Worm (Caenorhabditis elegans) whole organism, L3 larva: ENCODE results near the gene F58H1.8.

ENCODE experiments used
- aly-2 ChIP-seq: fragments of 150-350 bp; optimal IDR thresholded peaks from 2 replicates; lab custom pipeline; 2014; ENCODE audit warnings: missing biosample characterization, missing genetic modification characterization
- ceh-28 ChIP-seq: fragments of 150-350 bp; optimal IDR thresholded peaks from 2 replicates; lab custom pipeline; 2014; ENCODE audit warnings: missing biosample characterization, missing genetic modification reagents, missing genetic modification characterization
- ceh-82 ChIP-seq: fragments of 150-350 bp; optimal IDR thresholded peaks from 2 replicates; lab custom pipeline; 2014; ENCODE audit warnings: missing biosample characterization, missing genetic modification characterization
- ceh-9 ChIP-seq: sonication (generic microtip); optimal IDR thresholded peaks from 2 replicates; lab custom pipeline; 2018; ENCODE audit warnings: missing biosample characterization, missing genetic modification characterization
- egl-27 ChIP-seq: sonication (generic microtip); optimal IDR thresholded peaks from 4 replicates; lab custom pipeline; 2017; ENCODE audit warnings: missing biosample characterization, missing genetic modification reagents, missing genetic modification characterization
- egl-5 ChIP-seq: fragments of 150-350 bp; optimal IDR thresholded peaks from 2 replicates; lab custom pipeline; 2017; ENCODE audit warnings: missing biosample characterization, missing genetic modification reagents, missing genetic modification characterization, inconsistent platforms
- elt-2 ChIP-seq: sonication (generic microtip); optimal IDR thresholded peaks from 2 replicates; lab custom pipeline; 2016; ENCODE audit warnings: missing genetic modification reagents, mild to moderate bottlenecking, missing genetic modification characterization, missing compliant biosample characterization
- elt-3 ChIP-seq, 3 experiments: fragments of 150-350 bp in 1 of 3; sonication (generic microtip) in 2 of 3; optimal IDR thresholded peaks; 2 replicates in 2 of 3; 4 replicates in 1 of 3; lab custom pipeline; 2014 to 2017; ENCODE audit warnings: missing biosample characterization in 3 of 3, missing genetic modification characterization in 3 of 3
- eor-1 ChIP-seq, 2 experiments: fragments of 150-350 bp; optimal IDR thresholded peaks; 2 replicates each; lab custom pipeline; 2014 to 2018; ENCODE audit warnings: missing biosample characterization in 2 of 2, missing genetic modification characterization in 2 of 2
- fkh-10 ChIP-seq: sonication (generic microtip); optimal IDR thresholded peaks from 2 replicates; lab custom pipeline; 2017; ENCODE audit warnings: missing biosample characterization, missing genetic modification reagents, missing genetic modification characterization
- fkh-2 ChIP-seq: fragments of 150-350 bp; optimal IDR thresholded peaks from 2 replicates; lab custom pipeline; 2014; ENCODE audit warnings: missing biosample characterization, missing genetic modification reagents, missing genetic modification characterization
- fos-1 ChIP-seq: fragments of 150-350 bp; optimal IDR thresholded peaks from 2 replicates; lab custom pipeline; 2014; ENCODE audit warnings: missing biosample characterization, missing genetic modification characterization
- hmg-11 ChIP-seq: sonication (generic microtip); optimal IDR thresholded peaks from 2 replicates; lab custom pipeline; 2016; ENCODE audit warnings: missing genetic modification characterization, missing compliant biosample characterization
- lin-15B ChIP-seq: fragments of 150-350 bp; optimal IDR thresholded peaks from 2 replicates; lab custom pipeline; 2014; ENCODE audit warnings: missing biosample characterization, missing genetic modification characterization
- lsy-12 ChIP-seq: sonication (generic microtip); optimal IDR thresholded peaks from 2 replicates; lab custom pipeline; 2016; ENCODE audit warnings: mild to moderate bottlenecking, missing genetic modification characterization, missing compliant biosample characterization
- mml-1 ChIP-seq: fragments of 150-350 bp; sonication (generic microtip); optimal IDR thresholded peaks from 3 replicates; lab custom pipeline; 2014; ENCODE audit warnings: missing biosample characterization, missing genetic modification characterization
- nfya-1 ChIP-seq: sonication (generic microtip); optimal IDR thresholded peaks from 2 replicates; lab custom pipeline; 2017; ENCODE audit warnings: missing genetic modification characterization, mild to moderate bottlenecking, missing compliant biosample characterization, antibody characterized with exemption, moderate library complexity; ENCODE audit not compliant: insufficient read depth
- nhr-11 ChIP-seq: fragments of 150-350 bp; optimal IDR thresholded peaks from 2 replicates; lab custom pipeline; 2014; ENCODE audit warnings: missing biosample characterization, missing genetic modification characterization
- nhr-28 ChIP-seq: fragments of 150-350 bp; optimal IDR thresholded peaks from 2 replicates; lab custom pipeline; 2014; ENCODE audit warnings: missing biosample characterization, missing genetic modification characterization
- nhr-43 ChIP-seq: sonication (generic microtip); optimal IDR thresholded peaks from 2 replicates; lab custom pipeline; 2016; ENCODE audit warnings: mild to moderate bottlenecking, missing genetic modification characterization, missing compliant biosample characterization; ENCODE audit not compliant: poor library complexity, severe bottlenecking
- nhr-67 ChIP-seq: fragments of 150-350 bp; optimal IDR thresholded peaks from 2 replicates; lab custom pipeline; 2014; ENCODE audit warnings: missing biosample characterization, missing genetic modification characterization
- nhr-76 ChIP-seq: fragments of 150-350 bp; sonication (generic microtip); optimal IDR thresholded peaks from 5 replicates; lab custom pipeline; 2014; ENCODE audit warnings: missing biosample characterization, missing genetic modification characterization
- nhr-77 ChIP-seq: fragments of 150-350 bp; optimal IDR thresholded peaks from 2 replicates; lab custom pipeline; 2014; ENCODE audit warnings: missing biosample characterization, missing genetic modification characterization
- pha-4 ChIP-seq: fragments of 150-350 bp; optimal IDR thresholded peaks from 2 replicates; lab custom pipeline; 2014; ENCODE audit warnings: missing biosample characterization, missing genetic modification reagents, missing genetic modification characterization
- pqm-1 ChIP-seq: fragments of 150-350 bp; optimal IDR thresholded peaks from 2 replicates; lab custom pipeline; 2017; ENCODE audit warnings: missing biosample characterization, missing genetic modification characterization, inconsistent platforms
- sea-2 ChIP-seq: fragments of 150-350 bp; sonication (generic microtip); optimal IDR thresholded peaks from 4 replicates; lab custom pipeline; 2014; ENCODE audit warnings: missing biosample characterization, missing genetic modification reagents, missing genetic modification characterization
- snpc-4 ChIP-seq: fragments of 150-350 bp; optimal IDR thresholded peaks from 2 replicates; lab custom pipeline; 2014; ENCODE audit warnings: missing biosample characterization, missing genetic modification characterization
- tbx-2 ChIP-seq: sonication (generic microtip); optimal IDR thresholded peaks from 2 replicates; lab custom pipeline; 2016; ENCODE audit warnings: mild to moderate bottlenecking, missing genetic modification characterization, missing compliant biosample characterization
- unc-39 ChIP-seq: sonication (generic microtip); optimal IDR thresholded peaks from 4 replicates; lab custom pipeline; 2017; ENCODE audit warnings: missing biosample characterization, missing genetic modification characterization
- unc-62 ChIP-seq: fragments of 150-350 bp; sonication (generic microtip); optimal IDR thresholded peaks from 4 replicates; lab custom pipeline; 2014; ENCODE audit warnings: missing biosample characterization, missing genetic modification reagents, missing genetic modification characterization
- zag-1 ChIP-seq: fragments of 150-350 bp; optimal IDR thresholded peaks from 2 replicates; lab custom pipeline; 2014; ENCODE audit warnings: missing biosample characterization, missing genetic modification characterization
- ztf-11 ChIP-seq: fragments of 150-350 bp; optimal IDR thresholded peaks from 2 replicates; lab custom pipeline; 2014; ENCODE audit warnings: missing biosample characterization, missing genetic modification characterization

The F58H1.8 gene

ce11 chrV:11927346-11927745, 7.6 kb upstream of the F58H1.8 start, which contains the start of gene osm-6:
Gene osm-6 (minus strand): TSS chrV:11927446.
- TF ChIP-seq nhr-11 (tag; lab: Kevin White, UChicago) (no peak), nfya-1 (tag; lab: Kevin White, UChicago) (no peak), fkh-10 (GFP tag; lab: Kevin White, UChicago) (no peak), unc-39 (tag; lab: Kevin White, UChicago) (no peak), nhr-67 (tag; lab: Kevin White, UChicago) (no peak), tbx-2 (tag; lab: Kevin White, UChicago) (no peak), elt-2 (tag; lab: Kevin White, UChicago) (no peak), fos-1 (no peak), ceh-28 (tag; lab: Kevin White, UChicago) (no peak)

ce11 chrV:11929046-11929590, 5.8 kb upstream of the F58H1.8 start, which contains the start of gene F58H1.2:
Gene F58H1.2 (plus strand): TSS chrV:11929096.
- no peak for TF ChIP-seq elt-3 (tag; optimal IDR thresholded peaks at IDR 0.05; lab: Kevin White, UChicago)
- no peak for TF ChIP-seq pqm-1 (tag; lab: Kevin White, UChicago)
- TF ChIP-seq ceh-82 (tag; lab: Kevin White, UChicago), result no peak
- TF ChIP-seq nhr-76 (tag; lab: Kevin White, UChicago), result no peak
- no peak for TF ChIP-seq pha-4 (tag; lab: Kevin White, UChicago)
- TF ChIP-seq lsy-12, result no peak
- no peak for TF ChIP-seq unc-62

- no peak for TF ChIP-seq mml-1 (tag; lab: Kevin White, UChicago)
- TF ChIP-seq lin-15B, result peak; percentile 55
- TF ChIP-seq aly-2 (tag; lab: Kevin White, UChicago), result no peak
- TF ChIP-seq unc-62, result no peak
- no peak for TF ChIP-seq pqm-1 (tag; lab: Kevin White, UChicago)
- no peak for TF ChIP-seq nhr-28 (tag; lab: Kevin White, UChicago)
- TF ChIP-seq nhr-77 (tag; lab: Kevin White, UChicago), result no peak
- no peak for TF ChIP-seq sea-2 (GFP tag; lab: Kevin White, UChicago)
- TF ChIP-seq ztf-11, result no peak
- peak; percentile 71 for TF ChIP-seq pha-4 (tag; lab: Kevin White, UChicago)
- TF ChIP-seq ceh-28 (tag; lab: Kevin White, UChicago), result no peak
- no peak for TF ChIP-seq ceh-9 (tag; lab: Kevin White, UChicago)
- TF ChIP-seq hmg-11 (tag; lab: Kevin White, UChicago), result peak; percentile 36
- TF ChIP-seq zag-1 (tag; lab: Kevin White, UChicago), result no peak
- peak; percentile 57 for TF ChIP-seq nfya-1 (tag; lab: Kevin White, UChicago)
- TF ChIP-seq snpc-4 (tag; lab: Kevin White, UChicago), result no peak
- TF ChIP-seq egl-27, result no peak
- no peak for TF ChIP-seq nhr-43 (tag; lab: Kevin White, UChicago)
- no peak for TF ChIP-seq fos-1
- no peak for TF ChIP-seq fkh-2 (tag; lab: Kevin White, UChicago)
- TF ChIP-seq elt-2 (tag; lab: Kevin White, UChicago), result peak; percentile 21
- no peak for TF ChIP-seq egl-5 (tag; lab: Kevin White, UChicago)
- TF ChIP-seq unc-39 (tag; lab: Kevin White, UChicago), result no peak
- no peak for TF ChIP-seq nhr-76 (tag; lab: Kevin White, UChicago)
Observed at ce11 chrV:11933196-11934028, 1.5 kb upstream of the F58H1.8 start, which contains the start of the genes aman-2 and F58H1.3. Gene aman-2 (minus strand): TSS chrV:11933246. Gene F58H1.3 (plus strand): TSS chrV:11933978.

- TF ChIP-seq lin-15B, result no peak
- TF ChIP-seq elt-3 (tag; optimal IDR thresholded peaks at IDR 0.05; lab: Kevin White, UChicago), result no peak
- TF ChIP-seq eor-1 (tag; optimal IDR thresholded peaks at IDR 0.05; lab: Kevin White, UChicago), result no peak
- no peak for TF ChIP-seq pqm-1 (tag; lab: Kevin White, UChicago)
Observed at ce11 chrV:11937710-11938109, 2.8 kb downstream of the F58H1.8 start, which contains the start of gene gpla-1. Gene gpla-1 (minus strand): TSS chrV:11937810.
